Fruit fly (Drosophila melanogaster) whole organism, pupa: Measurements from ENCODE around the gene Hmbs.

Experiments used
- CG12605 ChIP-seq: fragments of 200-800 bp; sonication (Bioruptor generic); IDR thresholded peaks from 2 replicates; pipeline ENCODE4 v1.3.6; 2022; ENCODE audit warnings: missing biosample characterization, missing genetic modification characterization
- CG13204 ChIP-seq: fragments of 200-800 bp; sonication (Bioruptor generic); optimal IDR thresholded peaks from 2 replicates; lab custom pipeline; 2018; ENCODE audit warnings: missing biosample characterization, mild to moderate bottlenecking, missing genetic modification characterization, moderate library complexity
- CG15710 ChIP-seq: fragments of 200-800 bp; sonication (Bioruptor generic); optimal IDR thresholded peaks from 2 replicates; lab custom pipeline; 2018; ENCODE audit warnings: missing biosample characterization, mild to moderate bottlenecking, missing genetic modification characterization, moderate library complexity
- CG17806 ChIP-seq: fragments of 200-800 bp; sonication (Bioruptor generic); optimal IDR thresholded peaks from 2 replicates; lab custom pipeline; 2018; ENCODE audit warnings: missing biosample characterization, mild to moderate bottlenecking, missing genetic modification characterization, moderate library complexity
- CG34367 ChIP-seq: fragments of 200-800 bp; sonication (Bioruptor generic); optimal IDR thresholded peaks from 2 replicates; lab custom pipeline; 2018; ENCODE audit warnings: missing biosample characterization, mild to moderate bottlenecking, missing genetic modification characterization
- CG4496 ChIP-seq: fragments of 200-800 bp; sonication (Bioruptor generic); IDR thresholded peaks from 3 replicates; pipeline ENCODE4 v1.3.6; 2022; ENCODE audit warnings: missing biosample characterization, missing genetic modification characterization
- CG8301 ChIP-seq: fragments of 200-800 bp; sonication (Bioruptor generic); optimal IDR thresholded peaks from 2 replicates; lab custom pipeline; 2018; ENCODE audit warnings: missing biosample characterization, mild to moderate bottlenecking, missing genetic modification characterization
- EcR ChIP-seq: fragments of 200-800 bp; sonication (Bioruptor generic); optimal IDR thresholded peaks from 3 replicates; lab custom pipeline; 2019; ENCODE audit warnings: missing biosample characterization, missing genetic modification characterization, mild to moderate bottlenecking, moderate library complexity, missing genetic modification reagents
- Ets98B ChIP-seq: fragments of 200-800 bp; sonication (Bioruptor generic); IDR thresholded peaks from 2 replicates; pipeline ENCODE4 v1.3.6; 2022; ENCODE audit warnings: missing biosample characterization, missing genetic modification characterization
- Snoo ChIP-seq: fragments of 200-800 bp; sonication (Bioruptor generic); optimal IDR thresholded peaks from 3 replicates; lab custom pipeline; 2017; ENCODE audit warnings: missing biosample characterization, mild to moderate bottlenecking, missing genetic modification characterization, inconsistent platforms
- fd96Ca ChIP-seq: fragments of 200-800 bp; sonication (Bioruptor generic); IDR thresholded peaks from 3 replicates; pipeline ENCODE4 v1.3.6; 2022; ENCODE audit warnings: missing biosample characterization, missing genetic modification characterization
- rn ChIP-seq: fragments of 200-800 bp; sonication (Bioruptor generic); IDR thresholded peaks from 2 replicates; pipeline ENCODE4 v1.3.6; 2022; ENCODE audit warnings: missing biosample characterization, missing genetic modification characterization

- TF ChIP-seq CG8301 (tag; lab: Kevin White, UChicago): no peak
- TF ChIP-seq CG17806: no peak
- TF ChIP-seq rn (GFP tag; lab: Robert Waterston, UW): no peak
- no peak for TF ChIP-seq CG4496 (GFP tag; lab: Robert Waterston, UW)
- TF ChIP-seq EcR (GFP tag; lab: Kevin White, UChicago): peak; percentile 30
- TF ChIP-seq CG13204 (GFP tag; lab: Kevin White, UChicago): no peak
- TF ChIP-seq Ets98B (GFP tag; lab: Robert Waterston, UW): no peak
- TF ChIP-seq fd96Ca (GFP tag; lab: Robert Waterston, UW): no peak
- no peak for TF ChIP-seq CG34367 (tag; lab: Kevin White, UChicago)
- no peak for TF ChIP-seq CG12605
- TF ChIP-seq Snoo (tag; lab: Kevin White, UChicago): no peak
- TF ChIP-seq CG15710 (tag; lab: Kevin White, UChicago): no peak
Observed at dm6 chr3L:1364368-1364767, 29.7 kb downstream of the Hmbs start.
